Worm (Caenorhabditis elegans) whole organism, L2 larva: ENCODE measurements around the gene C54G10.1.

Experiments
- R02D3.7 ChIP-seq: fragments of 150-350 bp; optimal IDR thresholded peaks from 2 replicates; lab custom pipeline; 2014; ENCODE audit warnings: missing biosample characterization, missing genetic modification characterization
- ama-1 ChIP-seq: fragments of 150-350 bp; optimal IDR thresholded peaks from 2 replicates; lab custom pipeline; 2018; ENCODE audit warnings: inconsistent platforms
- mdl-1 ChIP-seq, 2 experiments: fragments of 150-350 bp in 1 of 2; sonication (generic microtip) in 1 of 2; optimal IDR thresholded peaks; 2 replicates each; lab custom pipeline; 2017; ENCODE audit warnings: missing biosample characterization in 2 of 2, missing genetic modification characterization in 2 of 2
- nhr-10 ChIP-seq: sonication (generic microtip); optimal IDR thresholded peaks from 2 replicates; lab custom pipeline; 2017; ENCODE audit warnings: missing biosample characterization, missing genetic modification characterization
- snpc-4 ChIP-seq: fragments of 150-350 bp; optimal IDR thresholded peaks from 2 replicates; lab custom pipeline; 2014; ENCODE audit warnings: missing biosample characterization, missing genetic modification characterization
- unc-39 ChIP-seq: fragments of 150-350 bp; optimal IDR thresholded peaks from 2 replicates; lab custom pipeline; 2014; ENCODE audit warnings: missing biosample characterization, missing genetic modification characterization

DNA sequence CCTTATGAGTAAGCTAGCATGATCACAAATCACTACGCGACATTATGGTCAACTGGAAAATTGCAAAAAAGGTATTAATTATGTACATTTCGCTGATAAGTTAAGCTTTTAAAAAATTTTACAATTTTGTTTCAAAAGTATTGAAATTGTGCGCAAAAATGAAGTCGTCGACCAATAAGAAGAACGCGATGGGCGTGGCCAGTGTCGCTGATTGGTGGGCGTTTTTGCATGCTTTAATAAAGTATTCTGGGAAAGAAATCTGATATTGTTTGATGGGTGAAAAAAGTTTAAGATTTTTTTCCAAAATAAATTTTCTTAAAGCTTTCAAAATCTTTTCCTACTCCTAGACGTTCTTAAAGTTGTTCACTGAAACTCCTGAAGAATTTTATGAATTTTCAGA is 37.4 kb downstream of the C54G10.1 start:
- TF ChIP-seq R02D3.7, result no peak
- TF ChIP-seq mdl-1 (tag; optimal IDR thresholded peaks at IDR 0.05; lab: Kevin White, UChicago), result no peak
- no peak for TF ChIP-seq unc-39
- TF ChIP-seq snpc-4 (tag; lab: Kevin White, UChicago), result no peak
- TF ChIP-seq nhr-10 (tag; lab: Kevin White, UChicago), result no peak
- TF ChIP-seq ama-1 (lab: Kevin White, UChicago), result no peak
